Worm (Caenorhabditis elegans): ENCODE measurements around the gene pap-2.

ce11 chrII:9573412-9573811, 35.8 kb downstream of the pap-2 start:
- TF ChIP-seq pqm-1 (tag; optimal IDR thresholded peaks at IDR 0.05) (no peak), nfya-1 (tag; optimal IDR thresholded peaks at IDR 0.05; ENCODE audit: insufficient read depth) (no peak), lin-39 (tag; optimal IDR thresholded peaks at IDR 0.05) (no peak), snpc-4 (tag; optimal IDR thresholded peaks at IDR 0.05) (no peak), nhr-12 (tag; optimal IDR thresholded peaks at IDR 0.05) (no peak), mdl-1 (tag; optimal IDR thresholded peaks at IDR 0.05) (no peak), mml-1 (tag; optimal IDR thresholded peaks at IDR 0.05) (no peak), elt-1 (tag; optimal IDR thresholded peaks at IDR 0.05) (no peak), nhr-67 (tag; optimal IDR thresholded peaks at IDR 0.05) (no peak), eor-1 (tag; optimal IDR thresholded peaks at IDR 0.05) (no peak), ama-1 (optimal IDR thresholded peaks at IDR 0.05) (no peak)

Measured in whole organism, L3 larva.